Worm (Caenorhabditis elegans) whole organism, late embryonic: ENCODE measurements around the gene vti-1.
A peak's percentile ranks its signal among the peaks of the same experiment; 100 is the strongest.

Experiments used
- T23F11.4 ChIP-seq: fragments of 200-800 bp; sonication (Bioruptor generic); optimal IDR thresholded peaks from 2 replicates; lab custom pipeline; 2018; ENCODE audit warnings: mild to moderate bottlenecking, missing genetic modification characterization, missing compliant biosample characterization
- ceh-18 ChIP-seq: sonication (generic microtip); optimal IDR thresholded peaks from 2 replicates; lab custom pipeline; 2016; ENCODE audit warnings: missing genetic modification characterization, missing compliant biosample characterization
- ceh-19 ChIP-seq: fragments of 200-800 bp; sonication (Bioruptor generic); optimal IDR thresholded peaks from 2 replicates; lab custom pipeline; 2018; ENCODE audit warnings: mild to moderate bottlenecking, missing genetic modification characterization, missing compliant biosample characterization
- ceh-22 ChIP-seq: sonication (generic microtip); optimal IDR thresholded peaks from 2 replicates; lab custom pipeline; 2017; ENCODE audit warnings: missing biosample characterization, missing genetic modification characterization
- ceh-24 ChIP-seq: sonication (generic microtip); optimal IDR thresholded peaks from 2 replicates; lab custom pipeline; 2016; ENCODE audit warnings: mild to moderate bottlenecking, missing genetic modification characterization, missing compliant biosample characterization
- ceh-31 ChIP-seq: sonication (generic microtip); optimal IDR thresholded peaks from 2 replicates; lab custom pipeline; 2016; ENCODE audit warnings: missing genetic modification characterization, missing compliant biosample characterization
- ceh-34 ChIP-seq: sonication (generic microtip); optimal IDR thresholded peaks from 2 replicates; lab custom pipeline; 2016; ENCODE audit warnings: mild to moderate bottlenecking, missing genetic modification characterization, missing compliant biosample characterization
- ceh-45 ChIP-seq: fragments of 200-800 bp; sonication (Bioruptor generic); IDR thresholded peaks from 2 replicates; pipeline ENCODE4 v1.3.6; 2022; ENCODE audit warnings: missing genetic modification reagents, missing genetic modification characterization, missing compliant biosample characterization
- dve-1 ChIP-seq: sonication (generic microtip); optimal IDR thresholded peaks from 2 replicates; lab custom pipeline; 2017; ENCODE audit warnings: antibody characterized with exemption, mild to moderate bottlenecking, missing genetic modification characterization, missing compliant biosample characterization
- elt-2 ChIP-seq: sonication (generic microtip); optimal IDR thresholded peaks from 2 replicates; lab custom pipeline; 2016; ENCODE audit warnings: missing genetic modification reagents, missing genetic modification characterization, missing compliant biosample characterization
- elt-4 ChIP-seq: sonication (generic microtip); optimal IDR thresholded peaks from 2 replicates; lab custom pipeline; 2016; ENCODE audit warnings: missing genetic modification characterization, missing compliant biosample characterization
- ets-4 ChIP-seq: sonication (generic microtip); optimal IDR thresholded peaks from 2 replicates; lab custom pipeline; 2016; ENCODE audit warnings: missing genetic modification characterization, missing compliant biosample characterization
- fax-1 ChIP-seq: sonication (generic microtip); optimal IDR thresholded peaks from 2 replicates; lab custom pipeline; 2016; ENCODE audit warnings: missing genotype, missing genetic modification characterization, missing compliant biosample characterization
- fkh-10 ChIP-seq: fragments of 150-350 bp; optimal IDR thresholded peaks from 2 replicates; lab custom pipeline; 2014; ENCODE audit warnings: missing biosample characterization, missing genetic modification reagents, missing genetic modification characterization
- fkh-6 ChIP-seq: sonication (generic microtip); optimal IDR thresholded peaks from 2 replicates; lab custom pipeline; 2016; ENCODE audit warnings: missing genetic modification characterization, missing compliant biosample characterization
- hlh-13 ChIP-seq: fragments of 200-800 bp; sonication (Bioruptor generic); optimal IDR thresholded peaks from 2 replicates; lab custom pipeline; 2018; ENCODE audit warnings: mild to moderate bottlenecking, missing genetic modification characterization, missing compliant biosample characterization
- hlh-30 ChIP-seq: sonication (generic microtip); optimal IDR thresholded peaks from 2 replicates; lab custom pipeline; 2017; ENCODE audit warnings: antibody characterized with exemption, missing genetic modification characterization, missing compliant biosample characterization; ENCODE audit not compliant: insufficient read depth
- hlh-6 ChIP-seq: sonication (generic microtip); optimal IDR thresholded peaks from 2 replicates; lab custom pipeline; 2016; ENCODE audit warnings: missing genotype, missing genetic modification characterization, missing compliant biosample characterization
- lim-6 ChIP-seq: sonication (generic microtip); optimal IDR thresholded peaks from 2 replicates; lab custom pipeline; 2016; ENCODE audit warnings: missing genetic modification characterization, missing compliant biosample characterization
- lin-11 ChIP-seq: fragments of 200-800 bp; sonication (Bioruptor generic); optimal IDR thresholded peaks from 2 replicates; lab custom pipeline; 2018; ENCODE audit warnings: mild to moderate bottlenecking, missing genetic modification characterization, missing compliant biosample characterization
- nfya-1 ChIP-seq: sonication (generic microtip); optimal IDR thresholded peaks from 2 replicates; lab custom pipeline; 2017; ENCODE audit warnings: missing genetic modification characterization, mild to moderate bottlenecking, missing compliant biosample characterization, antibody characterized with exemption, moderate library complexity
- nhr-11 ChIP-seq: fragments of 150-350 bp; optimal IDR thresholded peaks from 2 replicates; lab custom pipeline; 2014; ENCODE audit warnings: missing biosample characterization, missing genetic modification characterization
- nhr-232 ChIP-seq: sonication (generic microtip); optimal IDR thresholded peaks from 2 replicates; lab custom pipeline; 2016; ENCODE audit warnings: missing genetic modification characterization, missing compliant biosample characterization
- odd-2 ChIP-seq: sonication (generic microtip); optimal IDR thresholded peaks from 2 replicates; lab custom pipeline; 2017; ENCODE audit warnings: antibody characterized with exemption, mild to moderate bottlenecking, missing genetic modification characterization, missing compliant biosample characterization
- pag-3 ChIP-seq: sonication (generic microtip); optimal IDR thresholded peaks from 2 replicates; lab custom pipeline; 2016; ENCODE audit warnings: missing compliant biosample characterization, missing genetic modification characterization, borderline replicate concordance
- pax-1 ChIP-seq: fragments of 150-350 bp; optimal IDR thresholded peaks from 2 replicates; lab custom pipeline; 2014; ENCODE audit warnings: missing biosample characterization, missing genetic modification characterization
- pha-2 ChIP-seq: sonication (generic microtip); optimal IDR thresholded peaks from 2 replicates; lab custom pipeline; 2017; ENCODE audit warnings: mild to moderate bottlenecking, missing genetic modification characterization, missing compliant biosample characterization
- pha-4 ChIP-seq: fragments of 150-350 bp; optimal IDR thresholded peaks from 2 replicates; lab custom pipeline; 2018; ENCODE audit warnings: missing biosample characterization, missing genetic modification reagents, missing genetic modification characterization
- pqm-1 ChIP-seq: sonication (generic microtip); optimal IDR thresholded peaks from 2 replicates; lab custom pipeline; 2016; ENCODE audit warnings: missing genetic modification characterization, missing compliant biosample characterization
- pros-1 ChIP-seq: fragments of 150-350 bp; optimal IDR thresholded peaks from 2 replicates; lab custom pipeline; 2014; ENCODE audit warnings: missing biosample characterization, missing genetic modification reagents, missing genetic modification characterization
- ref-2 ChIP-seq: sonication (generic microtip); optimal IDR thresholded peaks from 2 replicates; lab custom pipeline; 2016; ENCODE audit warnings: missing genetic modification characterization, missing compliant biosample characterization
- sox-2 ChIP-seq: fragments of 200-800 bp; sonication (Bioruptor generic); IDR thresholded peaks from 2 replicates; pipeline ENCODE4 v1.3.6; 2022; ENCODE audit warnings: missing genetic modification reagents, missing genetic modification characterization, missing compliant biosample characterization
- unc-3 ChIP-seq, 2 experiments: fragments of 200-800 bp in 1 of 2; sonication (Bioruptor generic) in 1 of 2; sonication (generic microtip) in 1 of 2; conservative IDR thresholded peaks in 1 of 2; optimal IDR thresholded peaks in 1 of 2; 2 replicates each; pipeline versions ENCODE4 v1.3.6 to Lab custom; 2016 to 2022; ENCODE audit warnings: missing compliant biosample characterization in 2 of 2, missing genetic modification characterization in 2 of 2, missing genetic modification reagents in 1 of 2
- unc-55 ChIP-seq: sonication (generic microtip); optimal IDR thresholded peaks from 2 replicates; lab custom pipeline; 2017; ENCODE audit warnings: missing biosample characterization, missing genetic modification reagents, missing genetic modification characterization
- ztf-16 ChIP-seq: sonication (generic microtip); optimal IDR thresholded peaks from 2 replicates; lab custom pipeline; 2017; ENCODE audit warnings: missing genetic modification characterization, missing compliant biosample characterization

vti-1 gene

ce11 chrIV:14766382-14766781, at the start of gene vti-1:
TSS of gene vti-1 (minus strand) at chrIV:14766665.
- no peak for TF ChIP-seq unc-55 (GFP tag; lab: Kevin White, UChicago)
- no peak for TF ChIP-seq pqm-1 (tag; lab: Kevin White, UChicago)
- TF ChIP-seq lim-6 (tag; lab: Kevin White, UChicago), result no peak
- TF ChIP-seq ceh-18 (tag; lab: Kevin White, UChicago), result no peak
- no peak for TF ChIP-seq ceh-45 (GFP tag; lab: Robert Waterston, UW)
- no peak for TF ChIP-seq elt-2
- TF ChIP-seq ztf-16 (tag; lab: Kevin White, UChicago), result no peak
- TF ChIP-seq pros-1 (tag; lab: Kevin White, UChicago), result no peak
- no peak for TF ChIP-seq hlh-30
- TF ChIP-seq fax-1, result no peak
- TF ChIP-seq lin-11, result no peak
- no peak for TF ChIP-seq ceh-22 (tag; lab: Kevin White, UChicago)
- TF ChIP-seq unc-3 (GFP tag; conservative IDR thresholded peaks at IDR 0.05; lab: Robert Waterston, UW), result no peak
- no peak for TF ChIP-seq unc-3 (tag; optimal IDR thresholded peaks at IDR 0.05; lab: Kevin White, UChicago)
- TF ChIP-seq pha-4 (tag; lab: Kevin White, UChicago), result no peak

ce11 chrIV:14806903-14807302, 40.4 kb upstream of the vti-1 start, which contains the start of gene oig-5:
TSS of gene oig-5 (plus strand) at chrIV:14807203.
- TF ChIP-seq ets-4 (tag; lab: Kevin White, UChicago) (no peak), ceh-31 (tag; lab: Kevin White, UChicago) (peak; percentile 9), nhr-232 (no peak), odd-2 (tag; lab: Kevin White, UChicago) (no peak)

- no peak for TF ChIP-seq T23F11.4 (GFP tag; lab: Kevin White, UChicago)
- no peak for TF ChIP-seq sox-2 (GFP tag; lab: Robert Waterston, UW)
- TF ChIP-seq elt-4 (tag; lab: Kevin White, UChicago), result no peak
- TF ChIP-seq dve-1 (tag; lab: Kevin White, UChicago), result no peak
- TF ChIP-seq fkh-10 (GFP tag; lab: Kevin White, UChicago), result no peak
- TF ChIP-seq ceh-19 (GFP tag; lab: Kevin White, UChicago), result no peak
- TF ChIP-seq hlh-13 (GFP tag; lab: Kevin White, UChicago), result no peak
Observed at ce11 chrIV:14802316-14802715, 35.9 kb upstream of the vti-1 start, which contains the start of gene Y57G11C.1142. TSS of gene Y57G11C.1142 (plus strand) at chrIV:14802616.

DNA sequence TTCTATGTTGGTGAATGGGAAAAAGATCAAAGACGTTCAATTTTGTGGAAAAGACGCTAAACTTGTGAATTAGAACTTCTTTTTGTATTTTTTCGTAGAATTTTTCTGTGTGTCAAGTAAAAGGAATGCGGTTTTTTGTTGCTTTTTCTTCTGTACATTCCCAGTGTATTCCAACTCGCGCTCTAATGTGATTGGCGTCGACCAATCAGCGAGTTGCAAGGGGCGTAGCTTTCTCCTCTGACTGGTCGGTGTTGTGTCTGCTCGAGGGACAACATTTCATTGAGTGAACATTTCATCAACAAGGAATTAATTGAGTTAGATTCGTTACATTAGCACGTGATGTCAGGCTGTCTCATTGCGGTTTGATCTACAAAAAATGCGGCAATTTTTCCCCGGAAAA, 34.5 kb upstream of the vti-1 start:
- TF ChIP-seq nfya-1 (peak; percentile 68), unc-3 (GFP tag; conservative IDR thresholded peaks at IDR 0.05; lab: Robert Waterston, UW) (no peak), unc-3 (tag; optimal IDR thresholded peaks at IDR 0.05; lab: Kevin White, UChicago) (no peak)

ce11 chrIV:14799186-14799585, 32.7 kb upstream of the vti-1 start, which contains the start of gene Y57G11C.14:
TSS of gene Y57G11C.14 (plus strand) at chrIV:14799311.
- TF ChIP-seq hlh-30, result no peak
- TF ChIP-seq ref-2 (tag; lab: Kevin White, UChicago), result no peak
- TF ChIP-seq fkh-6 (tag; lab: Kevin White, UChicago), result no peak
- TF ChIP-seq hlh-6, result no peak
- no peak for TF ChIP-seq pax-1 (tag; lab: Kevin White, UChicago)
- TF ChIP-seq ceh-34, result no peak
- TF ChIP-seq pqm-1 (tag; lab: Kevin White, UChicago), result no peak
- TF ChIP-seq ceh-24 (tag; lab: Kevin White, UChicago), result no peak
- TF ChIP-seq ceh-18 (tag; lab: Kevin White, UChicago), result no peak
- no peak for TF ChIP-seq pha-2 (tag; lab: Kevin White, UChicago)
- TF ChIP-seq pag-3 (tag; lab: Kevin White, UChicago), result no peak
- TF ChIP-seq nhr-11, result no peak
- TF ChIP-seq T23F11.4 (GFP tag; lab: Kevin White, UChicago), result no peak
- TF ChIP-seq, all 69 proteins: peak for 0
